Worm (Caenorhabditis elegans) whole organism, L4 larva: ENCODE measurements around the gene lido-1.
A peak's percentile ranks its signal among the peaks of the same experiment; 100 is the strongest.

Experiments used
- F10B5.3 ChIP-seq: sonication (generic microtip); optimal IDR thresholded peaks from 2 replicates; lab custom pipeline; 2016; ENCODE audit warnings: mild to moderate bottlenecking, missing genetic modification characterization, missing compliant biosample characterization
- F26F4.8 ChIP-seq: fragments of 200-800 bp; sonication (Bioruptor generic); conservative IDR thresholded peaks from 2 replicates; pipeline ENCODE4 v1.3.6; 2022; ENCODE audit warnings: missing genetic modification characterization, missing compliant biosample characterization
- F37D6.2 ChIP-seq: sonication (generic microtip); optimal IDR thresholded peaks from 2 replicates; lab custom pipeline; 2016; ENCODE audit warnings: mild to moderate bottlenecking, missing genetic modification characterization, missing compliant biosample characterization
- F44E2.7 ChIP-seq: fragments of 200-800 bp; sonication (Bioruptor generic); IDR thresholded peaks from 2 replicates; pipeline ENCODE4 v2.1.2; 2022; ENCODE audit warnings: missing genetic modification characterization, missing compliant biosample characterization
- Y48G9A.11 ChIP-seq: fragments of 200-800 bp; sonication (Bioruptor generic); IDR thresholded peaks from 2 replicates; pipeline ENCODE4 v1.3.6; 2022; ENCODE audit warnings: missing genetic modification reagents, missing genetic modification characterization, missing compliant biosample characterization
- aha-1 ChIP-seq: fragments of 150-350 bp; peaks from one replicate; lab custom pipeline; 2014; ENCODE audit warnings: missing biosample characterization, missing genetic modification characterization
- aly-2 ChIP-seq: sonication (generic microtip); optimal IDR thresholded peaks from 2 replicates; lab custom pipeline; 2018; ENCODE audit warnings: missing biosample characterization, missing genetic modification characterization
- ceh-28 ChIP-seq: fragments of 150-350 bp; optimal IDR thresholded peaks from 2 replicates; lab custom pipeline; 2014; ENCODE audit warnings: missing biosample characterization, missing genetic modification reagents, missing genetic modification characterization
- daf-16 ChIP-seq, 3 experiments: sonication (generic microtip); optimal IDR thresholded peaks; 2 replicates each; lab custom pipeline; 2016 to 2017; ENCODE audit warnings: missing genetic modification characterization in 3 of 3, missing genetic modification reagents in 3 of 3, mild to moderate bottlenecking in 2 of 3, missing compliant biosample characterization in 2 of 3, missing biosample characterization in 1 of 3, moderate library complexity in 1 of 3
- dpl-1 ChIP-seq: fragments of 150-350 bp; optimal IDR thresholded peaks from 2 replicates; lab custom pipeline; 2014; ENCODE audit warnings: missing biosample characterization, missing genetic modification reagents, missing genetic modification characterization
- egl-27 ChIP-seq: sonication (generic microtip); optimal IDR thresholded peaks from 3 replicates; lab custom pipeline; 2017; ENCODE audit warnings: missing biosample characterization, missing genetic modification reagents, missing genetic modification characterization
- egl-43 ChIP-seq: fragments of 200-800 bp; sonication (Bioruptor generic); IDR thresholded peaks from 2 replicates; pipeline ENCODE4 v1.3.6; 2022; ENCODE audit warnings: missing genetic modification reagents, missing genetic modification characterization, missing compliant biosample characterization
- hmg-1.1 ChIP-seq: fragments of 200-800 bp; sonication (Bioruptor generic); IDR thresholded peaks from 2 replicates; pipeline ENCODE4 v1.3.6; 2022; ENCODE audit warnings: missing genetic modification reagents, missing genetic modification characterization, missing compliant biosample characterization
- jun-1 ChIP-seq: fragments of 150-350 bp; optimal IDR thresholded peaks from 2 replicates; lab custom pipeline; 2014; ENCODE audit warnings: missing biosample characterization, missing genetic modification reagents, missing genetic modification characterization
- lin-29 ChIP-seq: fragments of 200-800 bp; sonication (Bioruptor generic); IDR thresholded peaks from 2 replicates; pipeline ENCODE4 v1.3.6; 2022; ENCODE audit warnings: missing genetic modification reagents, missing genetic modification characterization, missing compliant biosample characterization
- lin-39 ChIP-seq: fragments of 150-350 bp; optimal IDR thresholded peaks from 2 replicates; lab custom pipeline; 2014; ENCODE audit warnings: missing biosample characterization, missing genetic modification reagents, missing genetic modification characterization
- lir-3 ChIP-seq: sonication (generic microtip); optimal IDR thresholded peaks from 2 replicates; lab custom pipeline; 2016; ENCODE audit warnings: mild to moderate bottlenecking, missing genetic modification characterization, missing compliant biosample characterization
- mxl-2 ChIP-seq: fragments of 200-800 bp; sonication (Bioruptor generic); conservative IDR thresholded peaks from 2 replicates; pipeline ENCODE4 v1.3.6; 2022; ENCODE audit warnings: missing genetic modification reagents, missing genetic modification characterization, missing compliant biosample characterization
- nhr-102 ChIP-seq: sonication (generic microtip); optimal IDR thresholded peaks from 2 replicates; lab custom pipeline; 2016; ENCODE audit warnings: mild to moderate bottlenecking, missing genetic modification characterization, moderate library complexity, missing compliant biosample characterization
- nhr-237 ChIP-seq: sonication (generic microtip); optimal IDR thresholded peaks from 2 replicates; lab custom pipeline; 2017; ENCODE audit warnings: missing biosample characterization, missing genetic modification characterization
- nhr-25 ChIP-seq: sonication (generic microtip); optimal IDR thresholded peaks from 2 replicates; lab custom pipeline; 2017; ENCODE audit warnings: missing genetic modification characterization, mild to moderate bottlenecking, missing compliant biosample characterization, antibody characterized with exemption, moderate library complexity, borderline replicate concordance; ENCODE audit not compliant: insufficient read depth
- nhr-42 ChIP-seq: fragments of 200-800 bp; sonication (Bioruptor generic); IDR thresholded peaks from 2 replicates; pipeline ENCODE4 v1.3.6; 2022; ENCODE audit warnings: missing genetic modification characterization, missing compliant biosample characterization
- nhr-76 ChIP-seq: fragments of 150-350 bp; optimal IDR thresholded peaks from 2 replicates; lab custom pipeline; 2014; ENCODE audit warnings: missing biosample characterization, missing genetic modification characterization
- pha-4 ChIP-seq, 2 experiments: fragments of 150-350 bp in 1 of 2; fragments of 200-800 bp in 1 of 2; sonication (Bioruptor generic) in 1 of 2; IDR thresholded peaks in 1 of 2; optimal IDR thresholded peaks in 1 of 2; 2 replicates each; pipeline versions ENCODE4 v1.3.6 to Lab custom; 2014 to 2022; ENCODE audit warnings: missing genetic modification characterization in 2 of 2, missing genetic modification reagents in 2 of 2, missing biosample characterization in 1 of 2, missing compliant biosample characterization in 1 of 2
- php-3 ChIP-seq: fragments of 200-800 bp; sonication (Bioruptor generic); IDR thresholded peaks from 2 replicates; pipeline ENCODE4 v1.3.6; 2022; ENCODE audit warnings: missing genetic modification reagents, missing genetic modification characterization, missing compliant biosample characterization
- unc-62 ChIP-seq, 3 experiments: fragments of 150-350 bp in 1 of 3; sonication (generic microtip); optimal IDR thresholded peaks in 2 of 3; peaks in 1 of 3; 1 replicate in 1 of 3; 2 replicates in 2 of 3; lab custom pipeline; 2014 to 2017; ENCODE audit warnings: missing biosample characterization in 3 of 3, missing genetic modification characterization in 3 of 3, missing genetic modification reagents in 3 of 3, missing genotype in 1 of 3
- vab-7 ChIP-seq: fragments of 200-800 bp; sonication (Bioruptor generic); IDR thresholded peaks from 2 replicates; pipeline ENCODE4 v1.3.6; 2022; ENCODE audit warnings: missing genetic modification reagents, missing genetic modification characterization, missing compliant biosample characterization
- zfp-2 ChIP-seq: sonication (generic microtip); optimal IDR thresholded peaks from 2 replicates; lab custom pipeline; 2016; ENCODE audit warnings: mild to moderate bottlenecking, missing genetic modification characterization, missing compliant biosample characterization
- zfp-3 ChIP-seq: fragments of 200-800 bp; sonication (Bioruptor generic); conservative IDR thresholded peaks from 2 replicates; pipeline ENCODE4 v1.3.6; 2022; ENCODE audit warnings: missing genetic modification reagents, missing genetic modification characterization, missing compliant biosample characterization
- zip-11 ChIP-seq: fragments of 200-800 bp; sonication (Bioruptor generic); IDR thresholded peaks from 2 replicates; pipeline ENCODE4 v1.3.6; 2022; ENCODE audit warnings: missing genetic modification characterization, missing compliant biosample characterization
- ztf-11 ChIP-seq: fragments of 150-350 bp; optimal IDR thresholded peaks from 2 replicates; lab custom pipeline; 2014; ENCODE audit warnings: missing biosample characterization, missing genetic modification characterization

lido-1 gene

DNA sequence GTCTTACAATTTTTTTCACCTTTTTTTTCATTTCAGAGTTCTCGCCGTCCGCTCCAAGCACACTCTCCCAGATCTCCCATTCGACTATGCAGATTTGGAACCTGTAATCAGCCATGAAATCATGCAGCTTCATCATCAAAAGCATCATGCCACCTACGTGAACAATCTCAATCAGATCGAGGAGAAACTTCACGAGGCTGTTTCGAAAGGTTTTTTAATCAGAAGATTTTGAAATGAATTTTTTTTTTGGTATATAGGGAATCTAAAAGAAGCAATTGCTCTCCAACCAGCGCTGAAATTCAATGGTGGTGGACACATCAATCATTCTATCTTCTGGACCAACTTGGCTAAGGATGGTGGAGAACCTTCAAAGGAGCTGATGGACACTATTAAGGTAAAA, 3.2 kb downstream of the lido-1 start, which contains the start of gene C08A9.3:
C08A9.3 (minus strand) TSS at position 101 of the 400 bp plus-strand sequence.
- peak; percentile 80 for TF ChIP-seq aha-1 (tag; lab: Kevin White, UChicago)
- TF ChIP-seq nhr-102 (tag; lab: Kevin White, UChicago) = no peak

DNA sequence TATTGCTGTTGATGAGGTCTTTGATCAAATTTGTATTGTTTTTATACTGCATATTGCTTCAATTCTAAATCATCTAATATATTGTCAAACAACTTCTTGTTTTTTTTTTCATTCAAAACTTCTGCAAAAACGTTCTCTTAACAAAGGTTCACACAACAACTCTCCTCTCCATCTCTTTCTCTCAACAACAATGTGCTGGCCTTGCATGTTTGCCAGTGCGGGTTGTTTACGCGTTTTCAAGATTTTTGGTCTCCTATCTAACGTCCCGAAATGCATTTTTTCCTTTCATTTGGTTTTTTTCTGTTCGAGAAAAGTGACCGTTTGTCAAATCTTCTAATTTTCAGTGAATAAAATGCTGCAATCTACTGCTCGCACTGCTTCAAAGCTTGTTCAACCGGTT, 3.9 kb downstream of the lido-1 start, which contains the start of gene sod-3:
sod-3 (plus strand) TSS at position 338 of the 400 bp plus-strand sequence.
- TF ChIP-seq egl-27 (tag; lab: Kevin White, UChicago) (no peak), daf-16 (GFP tag; optimal IDR thresholded peaks at IDR 0.05; lab: Kevin White, UChicago) (no peak), daf-16 (tag; optimal IDR thresholded peaks at IDR 0.05; lab: Kevin White, UChicago) (peak; percentile 82), nhr-237 (tag; lab: Kevin White, UChicago) (no peak)

ce11 chrX:17080635-17081376, 15.6 kb downstream of the lido-1 start, which contains the start of the genes irld-23 and C08A9.10:
Gene irld-23, minus strand, starts transcription at chrX:17080685.
Gene C08A9.10, plus strand, starts transcription at chrX:17081179.
- TF ChIP-seq pha-4 (GFP tag; IDR thresholded peaks at IDR 0.05; lab: Robert Waterston, UW) (no peak), pha-4 (tag; optimal IDR thresholded peaks at IDR 0.05; lab: Kevin White, UChicago) (no peak), aly-2 (tag; lab: Kevin White, UChicago) (no peak), aha-1 (tag; lab: Kevin White, UChicago) (peak; percentile 95), F37D6.2 (tag; lab: Kevin White, UChicago) (no peak), zfp-3 (GFP tag; lab: Robert Waterston, UW) (no peak), ceh-28 (tag; lab: Kevin White, UChicago) (no peak), egl-43 (GFP tag; lab: Robert Waterston, UW) (no peak), Y48G9A.11 (GFP tag; lab: Robert Waterston, UW) (no peak)

ce11 chrX:17072088-17072487, 24.3 kb downstream of the lido-1 start, which contains the start of gene C30G4.4:
Gene C30G4.4, minus strand, starts transcription at chrX:17072188.
- TF ChIP-seq F10B5.3 (tag; lab: Kevin White, UChicago) (no peak), F26F4.8 (GFP tag; lab: Robert Waterston, UW) (no peak), nhr-25 (no peak), mxl-2 (GFP tag; lab: Robert Waterston, UW) (no peak), F44E2.7 (GFP tag; lab: Robert Waterston, UW) (no peak), nhr-42 (no peak), lin-39 (no peak), lir-3 (tag; lab: Kevin White, UChicago) (no peak), dpl-1 (GFP tag; lab: Kevin White, UChicago) (no peak), unc-62 (GFP tag; optimal IDR thresholded peaks at IDR 0.05 in 1 of 2; lab: Kevin White, UChicago) (no peak), unc-62 (tag; optimal IDR thresholded peaks at IDR 0.05; lab: Kevin White, UChicago) (no peak), ztf-11 (tag; lab: Kevin White, UChicago) (no peak), php-3 (GFP tag; lab: Robert Waterston, UW) (no peak), hmg-1.1 (GFP tag; lab: Robert Waterston, UW) (no peak), lin-29 (GFP tag; lab: Robert Waterston, UW) (no peak), vab-7 (GFP tag; lab: Robert Waterston, UW) (no peak), Y48G9A.11 (GFP tag; lab: Robert Waterston, UW) (no peak), zip-11 (GFP tag; lab: Robert Waterston, UW) (no peak), jun-1 (no peak), nhr-76 (tag; lab: Kevin White, UChicago) (no peak), zfp-2 (tag; lab: Kevin White, UChicago) (no peak)
